Fruit fly (Drosophila melanogaster): ENCODE measurements around the gene CG13288.

Gene CG13288

DNA sequence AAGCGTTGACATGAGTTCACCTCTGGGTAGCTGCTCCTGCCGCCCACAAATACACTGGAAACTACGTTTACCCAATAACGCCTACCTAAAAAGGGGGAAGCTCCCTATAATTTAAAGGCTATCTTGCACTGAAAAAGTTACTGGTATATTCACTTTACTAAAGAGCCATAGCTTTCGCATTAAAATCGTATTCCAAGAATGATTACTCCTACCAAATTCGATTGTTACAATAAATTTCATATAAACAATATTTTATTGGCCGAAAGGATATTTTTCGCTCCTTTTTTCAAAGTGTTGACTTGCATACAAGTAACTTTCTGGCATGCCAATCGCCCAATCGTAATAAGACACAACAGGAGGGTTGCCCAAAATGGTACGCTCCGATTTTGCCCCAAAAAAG, 40.3 kb upstream of the CG13288 start:
- TF ChIP-seq C15 (GFP tag; IDR thresholded peaks at IDR 0.05) (no peak), lbe (GFP tag; optimal IDR thresholded peaks at IDR 0.05) (peak; percentile 22)

DNA sequence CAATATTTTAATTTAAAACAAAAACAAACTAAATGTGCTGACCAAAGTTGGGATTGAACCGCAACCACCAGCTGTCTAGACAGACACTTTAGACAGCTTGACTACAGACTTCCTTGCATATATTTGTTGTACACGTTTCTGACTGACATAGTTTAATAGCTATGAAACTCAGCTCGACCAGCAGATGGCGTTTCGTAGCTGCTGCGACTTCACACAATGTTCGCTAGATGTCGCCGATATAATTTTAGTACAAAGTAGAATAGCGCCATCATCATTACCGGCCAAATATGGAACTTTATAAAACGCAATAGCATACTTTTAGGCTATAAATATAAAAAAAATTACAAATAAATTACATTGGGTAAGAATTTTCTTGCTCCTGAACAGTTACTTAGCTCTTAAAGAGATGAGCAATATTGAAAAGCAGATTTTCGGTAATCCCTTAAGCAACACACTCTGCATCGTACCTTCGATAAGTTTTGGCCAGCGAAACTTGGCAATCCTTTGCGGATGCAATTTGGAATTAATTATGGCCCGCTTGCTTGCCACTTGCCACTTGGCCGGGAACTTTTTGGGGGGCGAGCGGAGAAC, 37.5 kb upstream of the CG13288 start:
- TF ChIP-seq ATbp (GFP tag; optimal IDR thresholded peaks at IDR 0.05) (peak; percentile 12), cas (GFP tag; IDR thresholded peaks at IDR 0.05) (0 out of 2 replicates have a peak, but pooled peaks have one; percentile 43), nerfin-2 (GFP tag; IDR thresholded peaks at IDR 0.05; ENCODE audit: partially characterized antibody) (no peak), tap (tag; optimal IDR thresholded peaks at IDR 0.05) (peak; percentile 49), gfzf (GFP tag; optimal IDR thresholded peaks at IDR 0.05) (peak; percentile 4), Doc2 (GFP tag; IDR thresholded peaks at IDR 0.05) (no peak), CG4854 (GFP tag; optimal IDR thresholded peaks at IDR 0.05) (peak; percentile 60), Dll (GFP tag; IDR thresholded peaks at IDR 0.05; ENCODE audit: partially characterized antibody) (no peak), ranshi (GFP tag; IDR thresholded peaks at IDR 0.05) (0 out of 2 replicates have a peak, but pooled peaks have one; percentile 45), Sin3A (optimal IDR thresholded peaks at IDR 0.05) (no peak), ac (GFP tag; optimal IDR thresholded peaks at IDR 0.05) (no peak), CG7556 (GFP tag; optimal IDR thresholded peaks at IDR 0.05) (no peak), CG4707 (GFP tag; optimal IDR thresholded peaks at IDR 0.05) (no peak), Oaz (GFP tag; IDR thresholded peaks at IDR 0.05) (0 out of 2 replicates have a peak, but pooled peaks have one; percentile 13), CG7963 (GFP tag; IDR thresholded peaks at IDR 0.05; ENCODE audit: partially characterized antibody) (no peak), CG14014 (GFP tag; IDR thresholded peaks at IDR 0.05) (peak; percentile 43; the same call in 1 of the 2 replicates), row (GFP tag; IDR thresholded peaks at IDR 0.05) (peak; percentile 24; the same call in 1 of the 3 replicates), crp (GFP tag; optimal IDR thresholded peaks at IDR 0.05) (no peak), CG2116 (GFP tag; optimal IDR thresholded peaks at IDR 0.05) (peak; percentile 22), schlank (tag; optimal IDR thresholded peaks at IDR 0.05) (no peak), hth (optimal IDR thresholded peaks at IDR 0.05) (no peak), gsb (GFP tag; IDR thresholded peaks at IDR 0.05) (peak; percentile 58), sim (GFP tag; IDR thresholded peaks at IDR 0.05) (no peak), inv (GFP tag; IDR thresholded peaks at IDR 0.05; ENCODE audit: partially characterized antibody) (peak; percentile 37; the same call in 1 of the 2 replicates), CG11456 (GFP tag; IDR thresholded peaks at IDR 0.05) (peak; percentile 97), Nf-YA (GFP tag; IDR thresholded peaks at IDR 0.05) (0 out of 2 replicates have a peak, but pooled peaks have one; percentile 20), caup (GFP tag; optimal IDR thresholded peaks at IDR 0.05; ENCODE audit: severe bottlenecking) (peak; percentile 54), Mrtf (GFP tag; IDR thresholded peaks at IDR 0.05) (peak; percentile 85), CG16779 (GFP tag; IDR thresholded peaks at IDR 0.05) (0 out of 2 replicates have a peak, but pooled peaks have one; percentile 52), CG11696 (GFP tag; IDR thresholded peaks at IDR 0.05) (no peak), lov (optimal IDR thresholded peaks at IDR 0.05) (no peak), lov (GFP tag; IDR thresholded peaks at IDR 0.05) (peak; percentile 70; the same call in 1 of the 3 replicates), mld (GFP tag; IDR thresholded peaks at IDR 0.05; ENCODE audit: partially characterized antibody) (no peak), Nf-YB (GFP tag; optimal IDR thresholded peaks at IDR 0.05) (no peak), CG7928 (GFP tag; optimal IDR thresholded peaks at IDR 0.05) (peak; percentile 15), CG8478 (optimal IDR thresholded peaks at IDR 0.05) (peak; percentile 85), toy (GFP tag; IDR thresholded peaks at IDR 0.05) (no peak), CG1024 (GFP tag; IDR thresholded peaks at IDR 0.05) (peak; percentile 66; the same call in 1 of the 2 replicates), Bgb (GFP tag; IDR thresholded peaks at IDR 0.05; ENCODE audit: partially characterized antibody) (peak; percentile 64; the same call in 1 of the 2 replicates), pnt (GFP tag; optimal IDR thresholded peaks at IDR 0.05) (peak; percentile 54), Lhr (GFP tag; optimal IDR thresholded peaks at IDR 0.05) (peak; percentile 85), amos (GFP tag; IDR thresholded peaks at IDR 0.05; ENCODE audit: partially characterized antibody) (peak; percentile 40; the same call in 1 of the 2 replicates), CG14050 (GFP tag; IDR thresholded peaks at IDR 0.05) (peak; percentile 51), Hsf (GFP tag; optimal IDR thresholded peaks at IDR 0.05) (peak; percentile 65), hbn (GFP tag; IDR thresholded peaks at IDR 0.05; ENCODE audit: partially characterized antibody) (no peak), slou (GFP tag; optimal IDR thresholded peaks at IDR 0.05) (peak; percentile 48)
